Worm (Caenorhabditis elegans) whole organism, young adult: ENCODE measurements around the gene ceh-83.

Experiments
- K11D2.4 ChIP-seq: fragments of 200-800 bp; sonication (Bioruptor generic); IDR thresholded peaks from 2 replicates; pipeline ENCODE4 v1.3.6; 2022; ENCODE audit warnings: missing genetic modification reagents, missing genetic modification characterization, missing compliant biosample characterization
- ama-1 ChIP-seq, 3 experiments: fragments of 150-350 bp in 1 of 3; sonication (generic microtip) in 2 of 3; optimal IDR thresholded peaks; 2 replicates each; lab custom pipeline; 2014 to 2018; ENCODE audit warnings: missing biosample characterization in 2 of 3, missing genetic modification characterization in 2 of 3, missing genetic modification reagents in 2 of 3
- ztf-26 ChIP-seq: sonication (generic microtip); optimal IDR thresholded peaks from 2 replicates; lab custom pipeline; 2017; ENCODE audit warnings: missing genetic modification characterization, missing compliant biosample characterization

DNA sequence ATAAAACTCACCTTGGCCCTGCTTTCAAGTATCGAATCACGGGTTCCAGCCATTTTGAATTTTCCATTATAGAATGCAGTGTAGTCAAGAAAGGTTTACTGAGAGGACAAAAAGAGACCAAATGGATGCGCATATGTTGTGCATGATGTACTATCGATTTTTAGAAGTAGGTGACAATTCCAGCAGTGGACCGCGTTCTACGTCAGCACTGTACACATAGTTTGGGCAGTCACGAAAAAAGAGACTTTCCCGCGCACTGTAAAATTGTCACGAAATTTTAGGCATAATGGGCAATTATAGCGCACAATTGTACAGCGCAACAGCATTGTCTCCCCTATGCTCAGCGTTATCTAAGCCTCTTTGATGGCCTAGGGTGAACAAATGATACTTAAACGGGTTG lies 45.3 kb downstream of the ceh-83 start, which contains the start of gene fbxc-22:
- TF ChIP-seq ama-1 (optimal IDR thresholded peaks at IDR 0.05; lab: Kevin White, UChicago) (no peak), ama-1 (GFP tag; optimal IDR thresholded peaks at IDR 0.05; lab: Kevin White, UChicago) (no peak), K11D2.4 (no peak), ztf-26 (tag; lab: Kevin White, UChicago) (no peak)
